Fruit fly (Drosophila melanogaster): ENCODE measurements around the gene M6.

- TF ChIP-seq insv (optimal IDR thresholded peaks at IDR 0.05) (no peak), ttk (optimal IDR thresholded peaks at IDR 0.05) (no peak), Myc (optimal IDR thresholded peaks at IDR 0.05) (no peak), psq (optimal IDR thresholded peaks at IDR 0.05) (no peak), h (optimal IDR thresholded peaks at IDR 0.05) (no peak)
Measured at dm6 chr3L:21542059-21542458, 34.4 kb downstream of the M6 start, which contains the start of gene CG33290.
